Fruit fly (Drosophila melanogaster) whole organism, embryonic: ENCODE results near the gene Oatp26F.

ENCODE experiments used
- CG13624 ChIP-seq: fragments of 200-800 bp; sonication (Bioruptor generic); optimal IDR thresholded peaks from 2 replicates; lab custom pipeline; 2016; ENCODE audit warnings: missing biosample characterization, missing genetic modification characterization
- CG17359 ChIP-seq: fragments of 200-800 bp; sonication (Bioruptor generic); optimal IDR thresholded peaks from 3 replicates; lab custom pipeline; 2018; ENCODE audit warnings: missing biosample characterization, mild to moderate bottlenecking, missing genetic modification characterization, moderate library complexity
- CG6813 ChIP-seq: fragments of 200-800 bp; sonication (Bioruptor generic); optimal IDR thresholded peaks from 2 replicates; lab custom pipeline; 2017; ENCODE audit warnings: missing biosample characterization, missing genetic modification characterization, mild to moderate bottlenecking, moderate library complexity, missing genetic modification reagents
- CG8089 ChIP-seq: fragments of 200-800 bp; sonication (Bioruptor generic); optimal IDR thresholded peaks from 3 replicates; lab custom pipeline; 2016; ENCODE audit warnings: missing biosample characterization, missing genetic modification characterization
- D ChIP-seq, 2 experiments: fragments of 200-800 bp in 1 of 2; fragments of >200 bp in 1 of 2; sonication (Bioruptor generic) in 1 of 2; optimal IDR thresholded peaks; 2 replicates in 1 of 2; 3 replicates in 1 of 2; lab custom pipeline; 2017; ENCODE audit warnings: mild to moderate bottlenecking in 1 of 2, missing biosample characterization in 1 of 2, missing genetic modification characterization in 1 of 2, missing genetic modification reagents in 1 of 2
- br ChIP-seq: fragments of >200 bp; optimal IDR thresholded peaks from 2 replicates; lab custom pipeline; 2017
- mirr ChIP-seq: fragments of 200-800 bp; sonication (Bioruptor generic); optimal IDR thresholded peaks from 3 replicates; lab custom pipeline; 2018; ENCODE audit warnings: missing biosample characterization, mild to moderate bottlenecking, missing genetic modification characterization
- z ChIP-seq: fragments of 200-800 bp; sonication (Bioruptor generic); IDR thresholded peaks from 3 replicates; pipeline ENCODE4 v1.3.6; 2022; ENCODE audit warnings: missing biosample characterization, missing genetic modification characterization

- TF ChIP-seq D (optimal IDR thresholded peaks at IDR 0.05; lab: Kevin White, UChicago) (no peak), D (GFP tag; optimal IDR thresholded peaks at IDR 0.05; lab: Kevin White, UChicago) (no peak), CG6813 (no peak), z (GFP tag; lab: Robert Waterston, UW) (no peak), CG13624 (no peak), CG8089 (GFP tag; lab: Kevin White, UChicago) (no peak), CG17359 (tag; lab: Kevin White, UChicago) (no peak), mirr (GFP tag; lab: Kevin White, UChicago) (no peak), br (lab: Kevin White, UChicago) (no peak)
Observed at dm6 chr2L:6676535-6676934, 44.3 kb upstream of the Oatp26F start, which contains the start of gene cort.
